Fruit fly (Drosophila melanogaster): ENCODE measurements around the gene CG34456.
A peak's percentile ranks its signal among the peaks of the same experiment; 100 is the strongest.

CG34456 gene

dm6 chr3L:9400697-9401353 lies 38.9 kb downstream of the CG34456 start:
- TF ChIP-seq kay (GFP tag; ENCODE audit: borderline replicate concordance): no peak
- no peak for TF ChIP-seq CG12768 (GFP tag; optimal IDR thresholded peaks at IDR 0.05)
- no peak for TF ChIP-seq cnc (optimal IDR thresholded peaks at IDR 0.05)
- no peak for TF ChIP-seq Mnt (GFP tag; optimal IDR thresholded peaks at IDR 0.05)
- TF ChIP-seq CG7101 (tag; optimal IDR thresholded peaks at IDR 0.05): no peak
- TF ChIP-seq pad (GFP tag; optimal IDR thresholded peaks at IDR 0.05): no peak
- TF ChIP-seq Clk (GFP tag; optimal IDR thresholded peaks at IDR 0.05): no peak
- no peak for TF ChIP-seq CG1620 (GFP tag; optimal IDR thresholded peaks at IDR 0.05)
- no peak for TF ChIP-seq CG11617 (GFP tag; optimal IDR thresholded peaks at IDR 0.05)
- TF ChIP-seq toe (GFP tag; optimal IDR thresholded peaks at IDR 0.05): no peak
- no peak for TF ChIP-seq CG14711 (tag; optimal IDR thresholded peaks at IDR 0.05)
- no peak for TF ChIP-seq Crg-1 (GFP tag; optimal IDR thresholded peaks at IDR 0.05)

dm6 chr3L:9401354-9402156 lies 39.6 kb downstream of the CG34456 start:
- TF ChIP-seq Clk (GFP tag; optimal IDR thresholded peaks at IDR 0.05) (no peak), CG5204 (GFP tag; optimal IDR thresholded peaks at IDR 0.05) (no peak), cic (GFP tag; optimal IDR thresholded peaks at IDR 0.05) (no peak), cnc (optimal IDR thresholded peaks at IDR 0.05) (no peak), CG11617 (GFP tag; optimal IDR thresholded peaks at IDR 0.05) (no peak), CG33017 (tag; optimal IDR thresholded peaks at IDR 0.05) (no peak), CG1620 (GFP tag; optimal IDR thresholded peaks at IDR 0.05) (no peak), CG7045 (GFP tag; optimal IDR thresholded peaks at IDR 0.05) (no peak), toe (GFP tag; optimal IDR thresholded peaks at IDR 0.05) (no peak), Crg-1 (GFP tag; optimal IDR thresholded peaks at IDR 0.05) (no peak), Mnt (GFP tag; optimal IDR thresholded peaks at IDR 0.05) (no peak), CG14711 (tag; optimal IDR thresholded peaks at IDR 0.05) (no peak), tj (GFP tag; optimal IDR thresholded peaks at IDR 0.05) (peak; percentile 74), ovo (GFP tag; optimal IDR thresholded peaks at IDR 0.05) (peak; percentile 93), CG7101 (tag; optimal IDR thresholded peaks at IDR 0.05) (no peak), Hr96 (GFP tag; optimal IDR thresholded peaks at IDR 0.05) (no peak), pad (GFP tag; optimal IDR thresholded peaks at IDR 0.05) (peak; percentile 87), kay (GFP tag; ENCODE audit: borderline replicate concordance) (peak; percentile 96), bab1 (GFP tag; optimal IDR thresholded peaks at IDR 0.05) (no peak), CG12768 (GFP tag; optimal IDR thresholded peaks at IDR 0.05) (peak; percentile 13)

- peak; percentile 87 for TF ChIP-seq CG14711 (tag; optimal IDR thresholded peaks at IDR 0.05)
- peak; percentile 9 for TF ChIP-seq bab1 (GFP tag; optimal IDR thresholded peaks at IDR 0.05)
- TF ChIP-seq tj (GFP tag; optimal IDR thresholded peaks at IDR 0.05): peak; percentile 38
- peak; percentile 78 for TF ChIP-seq Mnt (GFP tag; optimal IDR thresholded peaks at IDR 0.05)
- no peak for TF ChIP-seq CG1620 (GFP tag; optimal IDR thresholded peaks at IDR 0.05)
- peak; percentile 38 for TF ChIP-seq kay (GFP tag; ENCODE audit: borderline replicate concordance)
Observed at dm6 chr3L:9402157-9402890, 40.4 kb downstream of the CG34456 start, which contains the start of gene eIF4E1. eIF4E1 (minus strand) TSS chr3L:9402460.

dm6 chr3L:9404497-9404896 lies 42.6 kb downstream of the CG34456 start, which contains the start of gene Cpr67B:
Cpr67B (plus strand) TSS chr3L:9404797.
- TF ChIP-seq CG11617 (GFP tag; optimal IDR thresholded peaks at IDR 0.05) (no peak), kay (GFP tag; ENCODE audit: borderline replicate concordance) (no peak), CG1620 (GFP tag; optimal IDR thresholded peaks at IDR 0.05) (no peak), toe (GFP tag; optimal IDR thresholded peaks at IDR 0.05) (no peak), ovo (GFP tag; optimal IDR thresholded peaks at IDR 0.05) (no peak), CG5204 (GFP tag; optimal IDR thresholded peaks at IDR 0.05) (no peak), bab1 (GFP tag; optimal IDR thresholded peaks at IDR 0.05) (no peak), tj (GFP tag; optimal IDR thresholded peaks at IDR 0.05) (no peak), Clk (GFP tag; optimal IDR thresholded peaks at IDR 0.05) (no peak), cic (GFP tag; optimal IDR thresholded peaks at IDR 0.05) (no peak), Crg-1 (GFP tag; optimal IDR thresholded peaks at IDR 0.05) (no peak)

dm6 chr3L:9410030-9410589 lies 48.2 kb downstream of the CG34456 start:
- TF ChIP-seq CG7101 (tag; optimal IDR thresholded peaks at IDR 0.05) (no peak), ovo (GFP tag; optimal IDR thresholded peaks at IDR 0.05) (no peak), CG33017 (tag; optimal IDR thresholded peaks at IDR 0.05) (no peak), CG5204 (GFP tag; optimal IDR thresholded peaks at IDR 0.05) (no peak), Mnt (GFP tag; optimal IDR thresholded peaks at IDR 0.05) (no peak), CG1620 (GFP tag; optimal IDR thresholded peaks at IDR 0.05) (no peak), CG14711 (tag; optimal IDR thresholded peaks at IDR 0.05) (no peak), pad (GFP tag; optimal IDR thresholded peaks at IDR 0.05) (no peak), tj (GFP tag; optimal IDR thresholded peaks at IDR 0.05) (no peak), kay (GFP tag; ENCODE audit: borderline replicate concordance) (no peak)

Data from whole organism, adult.